Fruit fly (Drosophila melanogaster) whole organism, embryonic: ENCODE results near the gene mRpL14.

Source experiments
- Atf3 ChIP-seq: fragments of 200-800 bp; sonication (Bioruptor generic); optimal IDR thresholded peaks from 3 replicates; lab custom pipeline; 2016; ENCODE audit warnings: missing biosample characterization, missing genetic modification characterization
- Atf6 ChIP-seq: fragments of 200-800 bp; sonication (Bioruptor generic); IDR thresholded peaks from 2 replicates; pipeline ENCODE4 v1.3.6; 2022; ENCODE audit warnings: missing biosample characterization, missing genetic modification characterization
- CG10431 ChIP-seq: fragments of 200-800 bp; sonication (Bioruptor generic); optimal IDR thresholded peaks from 3 replicates; lab custom pipeline; 2018; ENCODE audit warnings: missing biosample characterization, mild to moderate bottlenecking, missing genetic modification characterization
- CG11085 ChIP-seq: fragments of 200-800 bp; sonication (Bioruptor generic); IDR thresholded peaks from 2 replicates; pipeline ENCODE4 v1.3.6; 2022; ENCODE audit warnings: missing biosample characterization, missing genetic modification characterization
- CG12299 ChIP-seq: fragments of 200-800 bp; sonication (Bioruptor generic); optimal IDR thresholded peaks from 2 replicates; lab custom pipeline; 2018; ENCODE audit warnings: missing biosample characterization, mild to moderate bottlenecking, missing genetic modification characterization
- CG13775 ChIP-seq: fragments of 200-800 bp; sonication (Bioruptor generic); optimal IDR thresholded peaks from 3 replicates; lab custom pipeline; 2017; ENCODE audit warnings: missing biosample characterization, mild to moderate bottlenecking, missing genetic modification characterization
- CG15011 ChIP-seq: fragments of 200-800 bp; sonication (Bioruptor generic); optimal IDR thresholded peaks from 3 replicates; lab custom pipeline; 2018; ENCODE audit warnings: missing biosample characterization, mild to moderate bottlenecking, missing genetic modification characterization
- CG15514 ChIP-seq: fragments of 200-800 bp; sonication (Bioruptor generic); optimal IDR thresholded peaks from 3 replicates; lab custom pipeline; 2017; ENCODE audit warnings: missing biosample characterization, missing genetic modification characterization, mild to moderate bottlenecking, moderate library complexity, missing genetic modification reagents
- CG1602 ChIP-seq: fragments of 200-800 bp; sonication (Bioruptor generic); optimal IDR thresholded peaks from 3 replicates; lab custom pipeline; 2016; ENCODE audit warnings: missing biosample characterization, missing genetic modification characterization
- CG17612 ChIP-seq: fragments of 200-800 bp; sonication (Bioruptor generic); IDR thresholded peaks from 2 replicates; pipeline ENCODE4 v1.3.6; 2022; ENCODE audit warnings: missing biosample characterization, missing genetic modification characterization
- CG2116 ChIP-seq: fragments of 200-800 bp; sonication (Bioruptor generic); optimal IDR thresholded peaks from 3 replicates; lab custom pipeline; 2018; ENCODE audit warnings: missing biosample characterization, mild to moderate bottlenecking, missing genetic modification characterization
- CG2712 ChIP-seq: fragments of 200-800 bp; optimal IDR thresholded peaks from 3 replicates; lab custom pipeline; 2019; ENCODE audit warnings: missing biosample characterization, mild to moderate bottlenecking, missing genetic modification characterization, moderate library complexity
- CG31365 ChIP-seq: fragments of 200-800 bp; sonication (Bioruptor generic); optimal IDR thresholded peaks from 2 replicates; lab custom pipeline; 2018; ENCODE audit warnings: missing biosample characterization, mild to moderate bottlenecking, missing genetic modification characterization
- CG3407 ChIP-seq: fragments of 200-800 bp; sonication (Bioruptor generic); optimal IDR thresholded peaks from 2 replicates; lab custom pipeline; 2018; ENCODE audit warnings: missing biosample characterization, mild to moderate bottlenecking, missing genetic modification characterization
- CG34376 ChIP-seq: fragments of 200-800 bp; sonication (Bioruptor generic); optimal IDR thresholded peaks from 2 replicates; lab custom pipeline; 2018; ENCODE audit warnings: missing biosample characterization, mild to moderate bottlenecking, missing genetic modification characterization
- CG42726 ChIP-seq: fragments of 200-800 bp; sonication (Bioruptor generic); IDR thresholded peaks from 2 replicates; pipeline ENCODE4 v1.3.6; 2022; ENCODE audit warnings: missing biosample characterization, missing genetic modification characterization; ENCODE audit not compliant: partially characterized antibody
- CG4360 ChIP-seq: fragments of 200-800 bp; sonication (Bioruptor generic); IDR thresholded peaks from 2 replicates; pipeline ENCODE4 v1.3.6; 2022; ENCODE audit warnings: missing biosample characterization, missing genetic modification characterization
- CG4820 ChIP-seq: fragments of 200-800 bp; sonication (Bioruptor generic); optimal IDR thresholded peaks from 3 replicates; lab custom pipeline; 2016; ENCODE audit warnings: missing biosample characterization, missing genetic modification characterization
- CG7556 ChIP-seq: fragments of 200-800 bp; sonication (Bioruptor generic); optimal IDR thresholded peaks from 2 replicates; lab custom pipeline; 2017; ENCODE audit warnings: missing biosample characterization, mild to moderate bottlenecking, missing genetic modification characterization
- CG8290 ChIP-seq, 3 experiments: fragments of 200-800 bp; sonication (Bioruptor generic); optimal IDR thresholded peaks; 2 replicates each; lab custom pipeline; 2016 to 2019; ENCODE audit warnings: missing biosample characterization in 3 of 3, missing genetic modification characterization in 3 of 3, mild to moderate bottlenecking in 2 of 3, moderate library complexity in 1 of 3
- CG8359 ChIP-seq: fragments of 200-800 bp; sonication (Bioruptor generic); optimal IDR thresholded peaks from 2 replicates; lab custom pipeline; 2017; ENCODE audit warnings: missing biosample characterization, mild to moderate bottlenecking, missing genetic modification characterization, borderline replicate concordance
- CG8924 ChIP-seq: fragments of 200-800 bp; optimal IDR thresholded peaks from 3 replicates; lab custom pipeline; 2019; ENCODE audit warnings: missing biosample characterization, mild to moderate bottlenecking, missing genetic modification characterization, moderate library complexity
- CTCF ChIP-seq: fragments of 200-800 bp; sonication (Bioruptor generic); optimal IDR thresholded peaks from 2 replicates; lab custom pipeline; 2017; ENCODE audit warnings: missing biosample characterization, mild to moderate bottlenecking, missing genetic modification characterization, moderate library complexity
- Dip3 ChIP-seq: fragments of 200-800 bp; sonication (Bioruptor generic); optimal IDR thresholded peaks from 3 replicates; lab custom pipeline; 2016; ENCODE audit warnings: missing biosample characterization, missing genetic modification characterization
- Drgx ChIP-seq: fragments of 200-800 bp; sonication (Bioruptor generic); IDR thresholded peaks from 2 replicates; pipeline ENCODE4 v1.3.6; 2022; ENCODE audit warnings: missing biosample characterization, missing genetic modification characterization
- Fer2 ChIP-seq: fragments of 200-800 bp; sonication (Bioruptor generic); optimal IDR thresholded peaks from 2 replicates; lab custom pipeline; 2018; ENCODE audit warnings: missing biosample characterization, mild to moderate bottlenecking, missing genetic modification characterization, moderate library complexity
- GATAe ChIP-seq: fragments of 200-800 bp; sonication (Bioruptor generic); conservative IDR thresholded peaks from 2 replicates; pipeline ENCODE4 v1.3.6; 2022; ENCODE audit warnings: missing biosample characterization, missing genetic modification characterization
- HLH54F ChIP-seq: fragments of 200-800 bp; sonication (Bioruptor generic); optimal IDR thresholded peaks from 3 replicates; lab custom pipeline; 2016; ENCODE audit warnings: missing biosample characterization, missing genetic modification characterization
- Jarid2 ChIP-seq: fragments of 200-800 bp; sonication (Bioruptor generic); optimal IDR thresholded peaks from 3 replicates; lab custom pipeline; 2017; ENCODE audit warnings: mild to moderate bottlenecking, missing biosample characterization, missing genetic modification reagents, missing genetic modification characterization
- Lpt ChIP-seq: fragments of >200 bp; optimal IDR thresholded peaks from 2 replicates; lab custom pipeline; 2018; ENCODE audit warnings: missing biosample characterization, missing genetic modification characterization
- Oli ChIP-seq: fragments of 200-800 bp; sonication (Bioruptor generic); optimal IDR thresholded peaks from 2 replicates; lab custom pipeline; 2018; ENCODE audit warnings: missing biosample characterization, mild to moderate bottlenecking, missing genetic modification characterization, moderate library complexity
- Side ChIP-seq: fragments of 200-800 bp; sonication (Bioruptor generic); optimal IDR thresholded peaks from 2 replicates; lab custom pipeline; 2016; ENCODE audit warnings: missing biosample characterization, missing genetic modification characterization
- Sox102F ChIP-seq: fragments of 200-800 bp; sonication (Bioruptor generic); optimal IDR thresholded peaks from 2 replicates; lab custom pipeline; 2018; ENCODE audit warnings: missing biosample characterization, mild to moderate bottlenecking, missing genetic modification characterization, moderate library complexity
- TFAM ChIP-seq: fragments of 200-800 bp; sonication (Bioruptor generic); optimal IDR thresholded peaks from 2 replicates; lab custom pipeline; 2017; ENCODE audit warnings: missing biosample characterization, missing genetic modification characterization, inconsistent platforms
- bsh ChIP-seq, 2 experiments: fragments of 200-800 bp; sonication (Bioruptor generic); optimal IDR thresholded peaks; 2 replicates each; lab custom pipeline; 2017 to 2018; ENCODE audit warnings: mild to moderate bottlenecking in 2 of 2, missing biosample characterization in 2 of 2, missing genetic modification characterization in 2 of 2, moderate library complexity in 1 of 2
- btn ChIP-seq: fragments of 200-800 bp; sonication (Bioruptor generic); optimal IDR thresholded peaks from 2 replicates; lab custom pipeline; 2016; ENCODE audit warnings: missing biosample characterization, missing genetic modification characterization
- chn ChIP-seq: fragments of 200-800 bp; sonication (Bioruptor generic); optimal IDR thresholded peaks from 2 replicates; lab custom pipeline; 2016; ENCODE audit warnings: missing biosample characterization, missing genetic modification characterization
- en ChIP-seq: fragments of 200-800 bp; sonication (Bioruptor generic); optimal IDR thresholded peaks from 2 replicates; lab custom pipeline; 2016; ENCODE audit warnings: missing biosample characterization, missing genetic modification characterization
- ewg ChIP-seq: fragments of 200-800 bp; sonication (Bioruptor generic); optimal IDR thresholded peaks from 3 replicates; lab custom pipeline; 2017; ENCODE audit warnings: mild to moderate bottlenecking, missing biosample characterization, missing genetic modification reagents, missing genetic modification characterization
- gcm2 ChIP-seq: fragments of 200-800 bp; sonication (Bioruptor generic); optimal IDR thresholded peaks from 2 replicates; lab custom pipeline; 2016; ENCODE audit warnings: missing biosample characterization, missing genetic modification characterization
- gem ChIP-seq: fragments of 200-800 bp; sonication (Bioruptor generic); optimal IDR thresholded peaks from 2 replicates; lab custom pipeline; 2019; ENCODE audit warnings: missing biosample characterization, mild to moderate bottlenecking, missing genetic modification characterization, moderate library complexity
- hbn ChIP-seq: fragments of 200-800 bp; sonication (Bioruptor generic); IDR thresholded peaks from 2 replicates; pipeline ENCODE4 v1.3.6; 2022; ENCODE audit warnings: missing biosample characterization, missing genetic modification characterization; ENCODE audit not compliant: partially characterized antibody
- nau ChIP-seq: fragments of 200-800 bp; sonication (Bioruptor generic); optimal IDR thresholded peaks from 3 replicates; lab custom pipeline; 2017; ENCODE audit warnings: missing biosample characterization, mild to moderate bottlenecking, missing genetic modification characterization, missing genetic modification reagents
- nerfin-2 ChIP-seq: fragments of 200-800 bp; sonication (Bioruptor generic); IDR thresholded peaks from 2 replicates; pipeline ENCODE4 v1.3.6; 2022; ENCODE audit warnings: missing biosample characterization, missing genetic modification characterization; ENCODE audit not compliant: partially characterized antibody
- onecut ChIP-seq: fragments of 200-800 bp; sonication (Bioruptor generic); IDR thresholded peaks from 2 replicates; pipeline ENCODE4 v1.3.6; 2022; ENCODE audit warnings: missing biosample characterization, missing genetic modification characterization
- pan ChIP-seq, 4 experiments: fragments of >200 bp in 3 of 4; fragments of 200-800 bp in 1 of 4; sonication (Bioruptor generic) in 1 of 4; optimal IDR thresholded peaks in 3 of 4; IDR thresholded peaks in 1 of 4; 2 replicates each; pipeline versions ENCODE4 v1.3.6 to Lab custom; 2017 to 2022; ENCODE audit warnings: missing biosample characterization in 2 of 4, missing genetic modification characterization in 2 of 4, mixed read lengths in 1 of 4
- rib ChIP-seq: fragments of 200-800 bp; sonication (Bioruptor generic); IDR thresholded peaks from 2 replicates; pipeline ENCODE4 v1.3.6; 2022; ENCODE audit warnings: missing biosample characterization, missing genetic modification characterization
- ro ChIP-seq: fragments of 200-800 bp; sonication (Bioruptor generic); IDR thresholded peaks from 2 replicates; pipeline ENCODE4 v1.3.6; 2022; ENCODE audit warnings: missing biosample characterization, missing genetic modification characterization
- slp2 ChIP-seq: fragments of 200-800 bp; sonication (Bioruptor generic); optimal IDR thresholded peaks from 2 replicates; lab custom pipeline; 2016; ENCODE audit warnings: missing biosample characterization, missing genetic modification characterization
- vnd ChIP-seq: fragments of 200-800 bp; sonication (Bioruptor generic); IDR thresholded peaks from 3 replicates; pipeline ENCODE4 v1.3.6; 2022; ENCODE audit warnings: missing biosample characterization, missing genetic modification characterization; ENCODE audit not compliant: partially characterized antibody

mRpL14 gene

dm6 chrX:2306307-2306706, 38.1 kb downstream of the mRpL14 start (continued):
- TF ChIP-seq Side (peak; percentile 5), CG2712 (peak; percentile 70), en (GFP tag; lab: Kevin White, UChicago) (no peak), CG3407 (GFP tag; lab: Kevin White, UChicago) (no peak), CG4360 (no peak), CG10431 (GFP tag; lab: Kevin White, UChicago) (no peak), gcm2 (GFP tag; lab: Kevin White, UChicago) (peak; percentile 12), CG12299 (peak; percentile 17), CG42726 (GFP tag; lab: Robert Waterston, UW) (no peak), gem (tag; lab: Kevin White, UChicago) (peak; percentile 73), Jarid2 (GFP tag; lab: Kevin White, UChicago) (peak; percentile 1), CTCF (no peak), CG8359 (GFP tag; lab: Kevin White, UChicago) (peak; percentile 2), pan (optimal IDR thresholded peaks at IDR 0.05; lab: Kevin White, UChicago) (no peak), pan (GFP tag; optimal IDR thresholded peaks at IDR 0.05 in 1 of 2, IDR thresholded peaks at IDR 0.05 in 1 of 2) (peak in 1 of 2 experiments; percentile 76), CG15514 (GFP tag; lab: Kevin White, UChicago) (peak; percentile 11), Atf6 (GFP tag; lab: Robert Waterston, UW) (peak; percentile 38; the same call in 1 of the 2 replicates), Lpt (GFP tag; lab: Kevin White, UChicago) (no peak), rib (GFP tag; lab: Robert Waterston, UW) (no peak), CG11085 (GFP tag; lab: Robert Waterston, UW) (no peak), bsh (GFP tag; optimal IDR thresholded peaks at IDR 0.05; lab: Kevin White, UChicago) (peak; percentile 30 to 64), CG31365 (no peak), CG8290 (GFP tag; optimal IDR thresholded peaks at IDR 0.05; lab: Kevin White, UChicago) (no peak), CG8290 (tag; optimal IDR thresholded peaks at IDR 0.05; lab: Kevin White, UChicago) (peak in 1 of 2 experiments; percentile 74), Drgx (GFP tag; lab: Robert Waterston, UW) (peak; percentile 70), hbn (no peak), CG1602 (peak; percentile 26), CG17612 (GFP tag; lab: Robert Waterston, UW) (no peak), CG2116 (GFP tag; lab: Kevin White, UChicago) (no peak), Fer2 (no peak), CG8924 (tag; lab: Kevin White, UChicago) (peak; percentile 44), CG7556 (GFP tag; lab: Kevin White, UChicago) (peak; percentile 77), chn (GFP tag; lab: Kevin White, UChicago) (peak; percentile 45), Atf3 (GFP tag; lab: Kevin White, UChicago) (no peak), onecut (GFP tag; lab: Robert Waterston, UW) (peak; percentile 13; the same call in 1 of the 2 replicates), TFAM (no peak), ewg (GFP tag; lab: Kevin White, UChicago) (peak; percentile 42), CG13775 (GFP tag; lab: Kevin White, UChicago) (peak; percentile 48), vnd (GFP tag; lab: Robert Waterston, UW) (no peak), Dip3 (GFP tag; lab: Kevin White, UChicago) (peak; percentile 40), nerfin-2 (no peak), nau (GFP tag; lab: Kevin White, UChicago) (peak; percentile 73), CG15011 (GFP tag; lab: Kevin White, UChicago) (no peak), CG4820 (GFP tag; lab: Kevin White, UChicago) (peak; percentile 28), slp2 (GFP tag; lab: Kevin White, UChicago) (peak; percentile 18), Oli (tag; lab: Kevin White, UChicago) (peak; percentile 82), ro (GFP tag; lab: Robert Waterston, UW) (no peak), GATAe (GFP tag; lab: Robert Waterston, UW) (no peak), btn (GFP tag; lab: Kevin White, UChicago) (peak; percentile 18), HLH54F (GFP tag; lab: Kevin White, UChicago) (peak; percentile 41), CG34376 (GFP tag; lab: Kevin White, UChicago) (no peak), Sox102F (peak; percentile 76)
